Fruit fly (Drosophila melanogaster) whole organism, prepupa: ENCODE measurements around the gene Mtr4.

ENCODE experiments used
- Blimp-1 ChIP-seq: fragments of 200-800 bp; sonication (Bioruptor generic); optimal IDR thresholded peaks from 3 replicates; lab custom pipeline; 2017; ENCODE audit warnings: missing biosample characterization, missing genetic modification characterization, mild to moderate bottlenecking, moderate library complexity, missing genetic modification reagents
- CG11294 ChIP-seq: fragments of 200-800 bp; sonication (Bioruptor generic); IDR thresholded peaks from 2 replicates; pipeline ENCODE4 v1.3.6; 2022; ENCODE audit warnings: missing biosample characterization, missing genetic modification characterization
- CG11762 ChIP-seq: fragments of 200-800 bp; sonication (Bioruptor generic); optimal IDR thresholded peaks from 3 replicates; lab custom pipeline; 2016; ENCODE audit warnings: missing biosample characterization, missing genetic modification characterization; ENCODE audit not compliant: insufficient read depth
- CG15336 ChIP-seq: fragments of 200-800 bp; sonication (Bioruptor generic); IDR thresholded peaks from 2 replicates; pipeline ENCODE4 v1.3.6; 2022; ENCODE audit warnings: missing biosample characterization, missing genetic modification characterization
- CG1621 ChIP-seq: fragments of 200-800 bp; sonication (Bioruptor generic); optimal IDR thresholded peaks from 3 replicates; lab custom pipeline; 2018; ENCODE audit warnings: missing biosample characterization, mild to moderate bottlenecking, missing genetic modification characterization
- CG32006 ChIP-seq: fragments of 200-800 bp; sonication (Bioruptor generic); optimal IDR thresholded peaks from 3 replicates; lab custom pipeline; 2017; ENCODE audit warnings: missing biosample characterization, mild to moderate bottlenecking, missing genetic modification characterization
- CG6163 ChIP-seq: fragments of 200-800 bp; sonication (Bioruptor generic); IDR thresholded peaks from 3 replicates; pipeline ENCODE4 v1.3.6; 2022; ENCODE audit warnings: missing biosample characterization, missing genetic modification characterization
- CG6276 ChIP-seq: fragments of 200-800 bp; sonication (Bioruptor generic); optimal IDR thresholded peaks from 2 replicates; lab custom pipeline; 2017; ENCODE audit warnings: missing biosample characterization, mild to moderate bottlenecking, missing genetic modification characterization
- CG6792 ChIP-seq: fragments of 200-800 bp; sonication (Bioruptor generic); optimal IDR thresholded peaks from 3 replicates; lab custom pipeline; 2016; ENCODE audit warnings: missing biosample characterization, missing genetic modification characterization
- CG6854 ChIP-seq: fragments of 200-800 bp; sonication (Bioruptor generic); optimal IDR thresholded peaks from 2 replicates; lab custom pipeline; 2017; ENCODE audit warnings: missing biosample characterization, mild to moderate bottlenecking, missing genetic modification characterization
- CG8319 ChIP-seq: fragments of 200-800 bp; sonication (Bioruptor generic); optimal IDR thresholded peaks from 3 replicates; lab custom pipeline; 2016; ENCODE audit warnings: missing biosample characterization, missing genetic modification characterization
- CG9139 ChIP-seq: fragments of 200-800 bp; sonication (Bioruptor generic); optimal IDR thresholded peaks from 3 replicates; lab custom pipeline; 2017; ENCODE audit warnings: missing biosample characterization, mild to moderate bottlenecking, missing genetic modification characterization
- Eip93F ChIP-seq: fragments of 200-800 bp; sonication (Bioruptor generic); optimal IDR thresholded peaks from 2 replicates; lab custom pipeline; 2016; ENCODE audit warnings: missing biosample characterization, mild to moderate bottlenecking, missing genetic modification characterization
- Gug ChIP-seq: fragments of 200-800 bp; sonication (Bioruptor generic); IDR thresholded peaks from 2 replicates; pipeline ENCODE4 v1.3.6; 2022; ENCODE audit warnings: missing biosample characterization, missing genetic modification characterization
- Hr39 ChIP-seq: fragments of 200-800 bp; sonication (Bioruptor generic); optimal IDR thresholded peaks from 2 replicates; lab custom pipeline; 2016; ENCODE audit warnings: missing biosample characterization, missing genetic modification characterization
- Hr4 ChIP-seq: fragments of 200-800 bp; sonication (Bioruptor generic); optimal IDR thresholded peaks from 3 replicates; lab custom pipeline; 2016; ENCODE audit warnings: missing biosample characterization, missing genetic modification characterization
- Lpt ChIP-seq: fragments of 200-800 bp; sonication (Bioruptor generic); optimal IDR thresholded peaks from 3 replicates; lab custom pipeline; 2016; ENCODE audit warnings: missing biosample characterization, missing genetic modification characterization
- Met ChIP-seq: fragments of 200-800 bp; sonication (Bioruptor generic); optimal IDR thresholded peaks from 3 replicates; lab custom pipeline; 2016; ENCODE audit warnings: missing biosample characterization, missing genetic modification characterization
- OdsH ChIP-seq: fragments of 200-800 bp; sonication (Bioruptor generic); optimal IDR thresholded peaks from 3 replicates; lab custom pipeline; 2016; ENCODE audit warnings: missing biosample characterization, missing genetic modification characterization
- Smox ChIP-seq: fragments of 200-800 bp; sonication (Bioruptor generic); optimal IDR thresholded peaks from 3 replicates; lab custom pipeline; 2016; ENCODE audit warnings: missing biosample characterization, missing genetic modification characterization
- Sox102F ChIP-seq: fragments of 200-800 bp; sonication (Bioruptor generic); optimal IDR thresholded peaks from 2 replicates; lab custom pipeline; 2016; ENCODE audit warnings: missing biosample characterization, mild to moderate bottlenecking, missing genetic modification characterization
- Sox15 ChIP-seq: fragments of 200-800 bp; sonication (Bioruptor generic); optimal IDR thresholded peaks from 3 replicates; lab custom pipeline; 2016; ENCODE audit warnings: missing biosample characterization, missing genetic modification characterization
- achi ChIP-seq: fragments of 200-800 bp; sonication (Bioruptor generic); optimal IDR thresholded peaks from 3 replicates; lab custom pipeline; 2016; ENCODE audit warnings: missing biosample characterization, missing genetic modification characterization
- acj6 ChIP-seq: fragments of 200-800 bp; sonication (Bioruptor generic); optimal IDR thresholded peaks from 3 replicates; lab custom pipeline; 2016; ENCODE audit warnings: missing biosample characterization, missing genetic modification characterization
- cyc ChIP-seq: fragments of 200-800 bp; sonication (Bioruptor generic); optimal IDR thresholded peaks from 3 replicates; lab custom pipeline; 2016; ENCODE audit warnings: missing biosample characterization, missing genetic modification characterization
- eg ChIP-seq: fragments of 200-800 bp; sonication (Bioruptor generic); IDR thresholded peaks from 3 replicates; pipeline ENCODE4 v1.3.6; 2022; ENCODE audit warnings: missing biosample characterization, missing genetic modification characterization
- esn ChIP-seq: fragments of 200-800 bp; sonication (Bioruptor generic); optimal IDR thresholded peaks from 2 replicates; lab custom pipeline; 2016; ENCODE audit warnings: missing biosample characterization, mild to moderate bottlenecking, missing genetic modification characterization, moderate library complexity
- fkh ChIP-seq: fragments of 200-800 bp; sonication (Bioruptor generic); optimal IDR thresholded peaks from 3 replicates; lab custom pipeline; 2017; ENCODE audit warnings: missing biosample characterization, mild to moderate bottlenecking, missing genetic modification characterization, moderate library complexity
- lz ChIP-seq: fragments of 200-800 bp; sonication (Bioruptor generic); optimal IDR thresholded peaks from 3 replicates; lab custom pipeline; 2016; ENCODE audit warnings: missing biosample characterization, missing genetic modification characterization
- net ChIP-seq: fragments of 200-800 bp; sonication (Bioruptor generic); optimal IDR thresholded peaks from 3 replicates; lab custom pipeline; 2016; ENCODE audit warnings: missing biosample characterization, missing genetic modification characterization
- salr ChIP-seq, 2 experiments: fragments of 200-800 bp; sonication (Bioruptor generic); optimal IDR thresholded peaks; 3 replicates each; lab custom pipeline; 2016 to 2018; ENCODE audit warnings: missing biosample characterization in 2 of 2, missing genetic modification characterization in 2 of 2, mild to moderate bottlenecking in 1 of 2
- svp ChIP-seq: fragments of 200-800 bp; sonication (Bioruptor generic); peaks from one replicate; lab custom pipeline; 2016; ENCODE audit warnings: missing biosample characterization, missing genetic modification characterization
- topi ChIP-seq: fragments of 200-800 bp; sonication (Bioruptor generic); optimal IDR thresholded peaks from 3 replicates; lab custom pipeline; 2016; ENCODE audit warnings: missing biosample characterization, missing genetic modification characterization
- vri ChIP-seq: fragments of 200-800 bp; sonication (Bioruptor generic); optimal IDR thresholded peaks from 3 replicates; lab custom pipeline; 2016; ENCODE audit warnings: missing biosample characterization, mild to moderate bottlenecking, missing genetic modification characterization

Gene Mtr4

dm6 chr2L:15761409-15762407 lies 9.6 kb downstream of the Mtr4 start (continued):
- TF ChIP-seq salr (GFP tag; optimal IDR thresholded peaks at IDR 0.05; lab: Kevin White, UChicago) (no peak), Blimp-1 (GFP tag; lab: Kevin White, UChicago) (peak; percentile 86), CG6792 (GFP tag; lab: Kevin White, UChicago) (peak; percentile 86), CG6276 (GFP tag; lab: Kevin White, UChicago) (no peak), achi (peak; percentile 82), esn (peak; percentile 93), vri (GFP tag; lab: Kevin White, UChicago) (peak; percentile 70), lz (GFP tag; lab: Kevin White, UChicago) (peak; percentile 84), cyc (GFP tag; lab: Kevin White, UChicago) (peak; percentile 86), Smox (GFP tag; lab: Kevin White, UChicago) (peak; percentile 82), Gug (GFP tag; lab: Robert Waterston, UW) (peak; percentile 84), net (GFP tag; lab: Kevin White, UChicago) (peak; percentile 29), fkh (GFP tag; lab: Kevin White, UChicago) (peak; percentile 62)

- TF ChIP-seq Eip93F (peak; percentile 42), CG11294 (peak; percentile 13; the same call in 1 of the 2 replicates), Met (no peak), CG6854 (GFP tag; lab: Kevin White, UChicago) (peak; percentile 64), eg (GFP tag; lab: Robert Waterston, UW) (peak; percentile 52; the same call in 2 of the 3 replicates), CG6163 (peak; percentile 70; the same call in 2 of the 3 replicates), CG15336 (GFP tag; lab: Robert Waterston, UW) (peak; percentile 44; the same call in 1 of the 2 replicates), svp (peak; percentile 63), Gug (GFP tag; lab: Robert Waterston, UW) (no peak), Lpt (GFP tag; lab: Kevin White, UChicago) (peak; percentile 57)
Measured at dm6 chr2L:15762466-15762865, 10.4 kb downstream of the Mtr4 start, which contains the start of gene Gli. Gene Gli (minus strand): TSS chr2L:15762758.

dm6 chr2L:15763401-15763800 lies 11.3 kb downstream of the Mtr4 start:
- TF ChIP-seq topi (GFP tag; lab: Kevin White, UChicago) (no peak), Sox102F (GFP tag; lab: Kevin White, UChicago) (no peak), CG6792 (GFP tag; lab: Kevin White, UChicago) (no peak), Hr39 (GFP tag; lab: Kevin White, UChicago) (no peak), CG8319 (GFP tag; lab: Kevin White, UChicago) (no peak), CG1621 (tag; lab: Kevin White, UChicago) (no peak), OdsH (GFP tag; lab: Kevin White, UChicago) (no peak), lz (GFP tag; lab: Kevin White, UChicago) (no peak), CG15336 (GFP tag; lab: Robert Waterston, UW) (no peak), Gug (GFP tag; lab: Robert Waterston, UW) (no peak), vri (GFP tag; lab: Kevin White, UChicago) (no peak), CG6276 (GFP tag; lab: Kevin White, UChicago) (no peak), Hr4 (GFP tag; lab: Kevin White, UChicago) (no peak), CG11762 (GFP tag; lab: Kevin White, UChicago) (no peak), CG32006 (no peak), Sox15 (GFP tag; lab: Kevin White, UChicago) (no peak), CG9139 (GFP tag; lab: Kevin White, UChicago) (no peak), acj6 (GFP tag; lab: Kevin White, UChicago) (no peak)
- TF ChIP-seq, all 60 proteins: peak for 0
